Worm (Caenorhabditis elegans) whole organism, early embryonic: ENCODE measurements around the gene unc-9.

Source experiments
- ceh-36 ChIP-seq: sonication (generic microtip); optimal IDR thresholded peaks from 2 replicates; lab custom pipeline; 2016; ENCODE audit warnings: missing genetic modification characterization, inconsistent platforms, missing compliant biosample characterization
- pes-1 ChIP-seq: fragments of 200-800 bp; sonication (Bioruptor generic); IDR thresholded peaks from 2 replicates; pipeline ENCODE4 v1.3.6; 2022; ENCODE audit warnings: missing genetic modification reagents, missing genetic modification characterization, missing compliant biosample characterization

DNA sequence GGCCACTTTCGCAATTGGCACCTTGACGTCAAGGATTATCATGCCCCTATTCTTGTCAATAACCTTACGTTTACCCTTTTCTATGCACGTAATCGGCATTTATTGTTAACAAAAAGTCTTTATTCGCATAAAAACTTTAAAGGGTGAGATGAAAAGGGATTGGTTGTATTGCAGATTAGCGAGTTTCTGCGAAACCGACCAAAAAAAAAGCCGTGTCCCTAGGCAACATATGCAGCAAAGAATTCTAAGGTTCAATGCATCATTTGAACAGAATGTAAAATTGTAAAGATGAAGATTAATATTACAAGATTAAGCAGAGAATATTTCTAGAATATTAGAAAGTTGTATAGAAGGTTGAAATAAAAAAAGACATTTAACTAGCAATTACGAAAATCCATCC is 19.6 kb upstream of the unc-9 start:
- TF ChIP-seq ceh-36 (tag; lab: Kevin White, UChicago) (no peak), pes-1 (GFP tag; lab: Robert Waterston, UW) (no peak)
